Fruit fly (Drosophila melanogaster): ENCODE results near the gene cas.

- no peak for TF ChIP-seq CG32121 (GFP tag; IDR thresholded peaks at IDR 0.05)
- no peak for TF ChIP-seq Pif1A (GFP tag; optimal IDR thresholded peaks at IDR 0.05)
- TF ChIP-seq rn (GFP tag; IDR thresholded peaks at IDR 0.05), result no peak
- TF ChIP-seq CG8159 (tag; optimal IDR thresholded peaks at IDR 0.05), result no peak
- TF ChIP-seq Ets98B (GFP tag; IDR thresholded peaks at IDR 0.05), result no peak
- no peak for TF ChIP-seq Pif1B (GFP tag; optimal IDR thresholded peaks at IDR 0.05)
- TF ChIP-seq CG34367 (tag; optimal IDR thresholded peaks at IDR 0.05), result no peak
- TF ChIP-seq CG9948 (tag; optimal IDR thresholded peaks at IDR 0.05), result no peak
- no peak for TF ChIP-seq D1 (tag; optimal IDR thresholded peaks at IDR 0.05)
These were observed 42.1 kb upstream of the cas start, which contains the start of gene Sec8 for dm6 chr3R:5758624-5759209.

All from whole organism, pupa.